Worm (Caenorhabditis elegans) whole organism, L4/young adult: ENCODE data around the gene Y110A2AL.1.

Experiments used
- W03F9.2 ChIP-seq: fragments of 150-350 bp; optimal IDR thresholded peaks from 2 replicates; lab custom pipeline; 2014; ENCODE audit warnings: missing biosample characterization, missing genetic modification characterization
- dao-5 ChIP-seq: sonication (generic microtip); optimal IDR thresholded peaks from 2 replicates; lab custom pipeline; 2016; ENCODE audit warnings: missing genotype, missing genetic modification characterization, moderate library complexity, missing compliant biosample characterization
- him-1 ChIP-seq: sonication (generic microtip); optimal IDR thresholded peaks from 2 replicates; lab custom pipeline; 2016; ENCODE audit warnings: missing genotype, missing genetic modification reagents, missing genetic modification characterization, missing compliant biosample characterization

- no peak for TF ChIP-seq dao-5
- no peak for TF ChIP-seq him-1
- no peak for TF ChIP-seq W03F9.2 (tag; lab: Kevin White, UChicago)
Observed at ce11 chrII:2830144-2830543, 44.8 kb upstream of the Y110A2AL.1 start.
